Worm (Caenorhabditis elegans) whole organism, late embryonic: Measurements from ENCODE around the gene T28A11.13.

Experiments
- K02D7.2 ChIP-seq: sonication (generic microtip); optimal IDR thresholded peaks from 2 replicates; lab custom pipeline; 2017; ENCODE audit warnings: mild to moderate bottlenecking, missing genetic modification characterization, missing compliant biosample characterization
- ama-1 ChIP-seq: fragments of 150-350 bp; optimal IDR thresholded peaks from 2 replicates; lab custom pipeline; 2014
- ceh-14 ChIP-seq: sonication (generic microtip); optimal IDR thresholded peaks from 2 replicates; lab custom pipeline; 2016; ENCODE audit warnings: missing genotype, missing genetic modification characterization, missing compliant biosample characterization
- ceh-9 ChIP-seq: sonication (generic microtip); optimal IDR thresholded peaks from 2 replicates; lab custom pipeline; 2016; ENCODE audit warnings: mild to moderate bottlenecking, missing genetic modification characterization, inconsistent platforms, missing compliant biosample characterization
- dve-1 ChIP-seq: sonication (generic microtip); optimal IDR thresholded peaks from 2 replicates; lab custom pipeline; 2017; ENCODE audit warnings: antibody characterized with exemption, mild to moderate bottlenecking, missing genetic modification characterization, missing compliant biosample characterization
- gmeb-2 ChIP-seq: sonication (generic microtip); optimal IDR thresholded peaks from 2 replicates; lab custom pipeline; 2016; ENCODE audit warnings: missing genetic modification characterization, inconsistent platforms, missing compliant biosample characterization
- hlh-8 ChIP-seq: sonication (generic microtip); optimal IDR thresholded peaks from 2 replicates; lab custom pipeline; 2016; ENCODE audit warnings: missing genotype, missing genetic modification characterization, missing compliant biosample characterization
- npax-4 ChIP-seq: sonication (generic microtip); optimal IDR thresholded peaks from 2 replicates; lab custom pipeline; 2016; ENCODE audit warnings: missing genetic modification characterization, missing compliant biosample characterization
- sox-2 ChIP-seq: fragments of 200-800 bp; sonication (Bioruptor generic); IDR thresholded peaks from 2 replicates; pipeline ENCODE4 v1.3.6; 2022; ENCODE audit warnings: missing genetic modification reagents, missing genetic modification characterization, missing compliant biosample characterization
- sox-4 ChIP-seq: sonication (generic microtip); optimal IDR thresholded peaks from 2 replicates; lab custom pipeline; 2017; ENCODE audit warnings: mild to moderate bottlenecking, missing genetic modification characterization, inconsistent platforms, missing compliant biosample characterization
- unc-55 ChIP-seq: sonication (generic microtip); optimal IDR thresholded peaks from 2 replicates; lab custom pipeline; 2017; ENCODE audit warnings: missing biosample characterization, missing genetic modification reagents, missing genetic modification characterization

DNA sequence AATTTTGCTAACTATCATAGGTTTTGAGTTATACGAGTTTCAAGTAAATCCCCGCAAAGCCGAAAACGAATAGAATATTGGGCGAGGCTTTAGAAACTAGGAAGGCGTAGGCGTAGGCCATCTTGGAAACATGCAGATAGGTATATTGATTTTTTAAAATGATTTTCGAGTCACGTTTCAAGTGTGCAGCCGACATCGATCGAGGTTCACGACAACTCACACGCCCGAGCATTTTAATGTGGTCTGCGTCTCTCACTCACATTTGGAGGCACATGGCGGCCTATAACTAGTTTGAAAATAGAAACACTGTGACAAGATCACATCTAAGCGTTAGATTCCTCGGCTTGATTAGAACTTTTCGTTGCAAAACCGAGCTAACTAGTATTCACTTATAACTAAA is 22.7 kb downstream of the T28A11.13 start, which contains the start of gene K08D9.2:
- TF ChIP-seq hlh-8 (no peak), ceh-9 (tag; lab: Kevin White, UChicago) (no peak), sox-2 (GFP tag; lab: Robert Waterston, UW) (no peak), K02D7.2 (tag; lab: Kevin White, UChicago) (no peak), unc-55 (GFP tag; lab: Kevin White, UChicago) (no peak), npax-4 (no peak), dve-1 (tag; lab: Kevin White, UChicago) (no peak), gmeb-2 (no peak), sox-4 (tag; lab: Kevin White, UChicago) (no peak), ceh-14 (tag; lab: Kevin White, UChicago) (no peak), ama-1 (lab: Kevin White, UChicago) (no peak)
